Fruit fly (Drosophila melanogaster): Measurements from ENCODE around the gene Spn28Db.
A peak's percentile ranks its signal among the peaks of the same experiment; 100 is the strongest.

DNA sequence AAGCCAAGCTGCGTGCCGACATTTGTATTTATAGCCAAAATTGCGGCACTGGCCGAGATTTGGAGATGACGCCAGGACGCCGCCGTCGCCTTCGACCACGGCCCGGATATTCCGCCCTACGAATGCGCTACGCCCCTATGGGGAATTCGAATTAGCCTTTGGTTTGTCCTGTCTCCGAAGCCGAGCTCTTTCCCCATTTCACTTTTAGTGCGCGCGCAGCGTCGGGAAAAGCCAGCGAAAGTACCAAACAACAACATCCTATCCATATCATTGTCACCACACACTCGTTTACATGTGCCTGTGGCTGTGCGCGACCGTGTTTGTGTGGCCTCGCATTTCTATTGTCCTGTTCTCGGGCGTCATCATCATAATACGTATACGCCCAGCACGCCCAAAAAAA, 19.2 kb downstream of the Spn28Db start, which contains the start of gene Proc:
- TF ChIP-seq CG14655 (GFP tag; optimal IDR thresholded peaks at IDR 0.05) (no peak), CG32121 (GFP tag; IDR thresholded peaks at IDR 0.05) (no peak), D1 (tag; optimal IDR thresholded peaks at IDR 0.05) (no peak), CG17806 (tag; optimal IDR thresholded peaks at IDR 0.05) (no peak), EcR (GFP tag; optimal IDR thresholded peaks at IDR 0.05) (no peak), CG8159 (tag; optimal IDR thresholded peaks at IDR 0.05) (no peak), CG34367 (tag; optimal IDR thresholded peaks at IDR 0.05) (no peak), fd96Ca (GFP tag; IDR thresholded peaks at IDR 0.05) (peak; percentile 24; the same call in 1 of the 3 replicates)

Data from whole organism, pupa.